Fruit fly (Drosophila melanogaster): Measurements from ENCODE around the gene CG10710.

The CG10710 gene

DNA sequence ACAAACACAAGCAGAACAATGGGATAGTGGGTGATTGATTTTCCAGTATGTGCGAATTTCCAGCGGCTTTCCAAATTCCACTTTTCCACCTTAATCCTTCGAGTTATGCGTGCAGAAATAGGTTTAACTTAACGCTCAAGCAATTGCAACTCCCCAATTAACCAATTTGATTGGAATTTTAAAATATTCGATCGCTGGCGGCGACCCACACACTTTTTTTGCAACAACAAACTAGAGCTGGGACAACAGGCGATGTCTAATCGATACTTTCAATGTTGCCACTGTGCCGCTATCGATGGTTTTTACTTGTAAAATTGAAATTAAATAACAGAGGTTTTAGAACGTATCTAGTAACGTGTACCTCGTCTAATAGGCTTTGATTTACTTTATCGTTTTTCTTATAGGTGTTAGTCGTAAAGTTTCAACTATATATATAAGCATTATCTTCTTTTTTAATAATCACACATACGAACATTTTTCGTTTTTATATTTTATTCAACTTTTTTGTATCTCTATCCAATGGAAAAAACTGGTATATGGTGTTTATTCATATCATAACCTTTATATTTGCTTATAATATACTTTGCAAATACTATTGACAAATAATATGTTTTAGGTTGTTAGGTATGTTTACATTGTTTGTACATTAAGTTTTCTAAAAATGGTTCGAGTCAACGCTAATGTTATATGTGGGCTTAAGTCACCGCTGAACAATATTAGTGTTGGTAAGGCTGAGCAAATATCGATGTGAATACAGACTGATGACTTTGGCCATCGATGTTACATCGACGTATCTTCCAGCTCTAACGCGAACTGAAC, 33.2 kb downstream of the CG10710 start, which contains the start of the genes Abp1 and Tgi:
Gene Abp1 (minus strand): TSS at position 240 of the 819 bp plus-strand sequence.
Gene Tgi (plus strand): TSS at position 757 of the 819 bp plus-strand sequence.
- TF ChIP-seq CG17801 (GFP tag; optimal IDR thresholded peaks at IDR 0.05; ENCODE audit: partially characterized antibody): no peak

DNA sequence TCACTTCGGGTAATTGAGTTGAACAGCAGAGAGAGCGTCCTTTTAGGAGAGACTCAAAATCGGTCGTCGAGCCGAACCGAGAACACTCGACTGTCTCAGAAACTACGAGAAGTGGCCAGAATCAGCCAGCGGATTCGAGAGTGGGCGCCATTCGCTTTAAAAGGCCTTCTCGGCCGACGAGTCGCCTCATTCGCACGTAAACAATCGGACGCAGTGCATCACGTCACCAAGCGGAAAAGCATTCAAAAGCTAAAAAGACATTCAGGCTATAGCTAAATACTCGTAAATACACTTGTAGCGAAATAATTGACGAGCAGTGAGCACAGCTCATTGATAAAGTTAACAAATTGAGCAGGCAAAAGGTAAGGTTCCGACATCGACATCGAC, 39.2 kb downstream of the CG10710 start:
- no peak for TF ChIP-seq CG17801 (GFP tag; optimal IDR thresholded peaks at IDR 0.05; ENCODE audit: partially characterized antibody)

DNA sequence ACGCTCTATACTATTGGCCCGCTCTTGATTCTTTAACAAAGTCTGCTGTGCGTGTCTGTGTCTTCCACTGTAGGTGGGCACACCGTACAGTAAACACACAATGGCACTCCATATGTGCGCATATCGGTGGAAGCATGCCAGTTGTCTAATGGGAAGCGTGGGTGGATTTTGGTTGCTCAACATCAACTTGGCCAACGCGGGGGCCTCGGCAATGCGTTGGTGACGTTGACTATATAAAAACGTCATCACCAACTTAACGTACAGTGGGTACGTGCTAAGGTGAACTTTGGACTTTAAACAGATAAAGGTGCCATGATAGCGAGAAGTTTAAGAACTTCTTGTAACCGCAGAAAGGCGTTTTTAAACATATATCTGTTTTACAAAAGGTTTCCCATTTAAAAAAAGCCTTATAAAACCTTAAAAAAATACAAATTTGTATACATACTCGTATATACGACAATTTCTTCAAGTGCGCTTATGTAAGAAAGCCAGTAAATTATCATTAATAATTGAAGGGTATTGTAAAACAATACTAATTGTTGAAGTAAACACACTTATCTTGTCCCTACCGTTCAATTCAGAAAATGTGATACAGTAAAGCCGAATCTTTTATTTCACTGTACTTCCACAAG, 39.7 kb downstream of the CG10710 start:
- TF ChIP-seq CG17801 (GFP tag; optimal IDR thresholded peaks at IDR 0.05; ENCODE audit: partially characterized antibody): peak; percentile 44

DNA sequence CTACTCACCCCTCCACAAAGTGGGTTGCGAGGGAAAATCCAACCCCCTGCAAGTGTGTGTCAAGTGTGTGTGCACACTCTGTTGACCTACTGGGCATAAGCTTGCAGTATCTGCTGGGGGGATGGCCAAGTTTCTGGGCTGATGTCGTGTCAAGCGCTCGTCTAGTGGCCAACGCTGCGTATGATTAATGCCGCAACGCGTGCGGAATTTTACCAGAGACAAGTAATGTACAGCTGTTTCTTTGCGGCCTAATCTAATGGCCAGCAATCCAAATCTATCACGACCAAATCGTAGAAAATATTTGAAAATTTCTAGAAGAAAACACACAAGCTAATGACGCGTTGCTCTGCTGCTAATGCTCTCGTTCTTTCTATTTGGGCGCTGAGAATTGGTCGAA, 40.2 kb downstream of the CG10710 start:
- no peak for TF ChIP-seq CG17801 (GFP tag; optimal IDR thresholded peaks at IDR 0.05; ENCODE audit: partially characterized antibody)

DNA sequence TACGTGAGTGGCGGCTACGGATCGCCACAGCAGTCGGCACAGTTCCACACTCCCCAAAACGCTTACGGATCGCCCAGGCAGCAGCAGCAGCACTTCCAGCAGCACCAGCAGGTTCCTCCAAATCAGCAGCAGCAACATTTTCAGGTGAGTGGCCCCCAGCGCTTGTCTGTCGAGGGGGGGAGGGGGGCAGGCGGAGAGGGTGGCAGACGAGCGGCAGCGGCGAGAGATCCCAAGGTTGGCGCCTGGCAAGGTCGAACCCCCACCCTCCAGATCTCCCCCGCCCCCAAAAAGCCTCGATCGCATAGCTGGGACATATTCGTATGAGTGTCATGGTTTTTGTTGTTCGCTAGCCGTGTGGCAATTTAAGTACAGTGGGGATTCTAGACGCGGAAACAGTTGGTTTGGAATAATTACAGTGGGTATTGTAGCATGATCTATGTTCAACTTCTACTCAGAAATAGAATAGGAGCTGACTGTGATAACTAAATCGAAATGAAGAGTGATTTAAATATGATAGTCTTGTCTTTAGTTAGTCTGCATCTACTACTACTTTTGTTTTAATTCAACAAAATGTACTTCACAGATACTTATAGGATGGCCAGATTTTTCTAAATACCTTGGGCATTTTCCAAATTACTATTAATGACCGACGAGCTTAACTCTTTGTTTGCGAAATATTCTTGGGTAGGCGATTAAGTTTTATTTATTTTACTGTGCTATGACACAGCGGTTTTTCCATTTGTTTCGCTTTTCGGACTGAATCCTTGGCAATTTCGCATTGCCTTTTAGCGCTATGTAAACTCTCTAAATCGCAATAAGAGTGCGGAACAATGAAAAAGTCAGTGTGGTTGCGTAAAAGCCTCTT, 40.8 kb downstream of the CG10710 start:
- TF ChIP-seq CG17801 (GFP tag; optimal IDR thresholded peaks at IDR 0.05; ENCODE audit: partially characterized antibody): no peak

DNA sequence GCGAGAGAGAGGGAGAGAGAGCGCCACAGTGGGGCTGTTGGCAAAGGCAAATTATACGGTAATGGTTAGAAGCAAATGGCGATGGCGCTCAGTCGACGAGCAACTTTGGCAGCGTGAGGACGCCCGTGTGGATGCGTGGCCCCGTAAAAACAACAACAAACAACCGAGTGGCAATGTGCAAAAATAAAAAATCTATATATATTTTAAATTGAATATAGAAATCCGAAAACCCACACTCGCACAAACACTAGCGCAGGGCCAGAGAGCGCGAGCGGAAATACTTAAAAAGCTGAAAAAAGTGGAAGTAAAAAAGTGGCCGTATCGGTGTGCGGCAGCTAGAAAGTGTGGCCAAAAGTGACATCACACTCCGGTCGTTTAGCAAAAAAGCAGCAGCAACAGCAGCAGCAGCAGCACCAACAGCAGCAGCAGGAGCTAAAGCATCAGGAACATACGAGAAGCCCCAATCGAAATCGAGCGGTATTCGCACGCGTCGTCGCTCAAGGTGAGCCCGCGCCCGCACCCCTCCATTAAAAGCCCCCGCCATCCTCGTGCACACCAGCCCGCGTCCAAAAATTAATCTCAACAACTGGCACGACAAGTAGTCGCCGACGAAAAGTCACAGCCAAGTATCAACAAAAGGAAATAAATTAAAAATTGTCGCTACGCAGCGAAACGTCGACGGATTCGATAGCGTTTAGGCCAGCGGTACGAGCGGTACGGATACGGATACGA, 41.8 kb downstream of the CG10710 start, which contains the start of gene stv:
Gene stv (plus strand): TSS at position 89 of the 732 bp plus-strand sequence.
- no peak for TF ChIP-seq CG17801 (GFP tag; optimal IDR thresholded peaks at IDR 0.05; ENCODE audit: partially characterized antibody)

DNA sequence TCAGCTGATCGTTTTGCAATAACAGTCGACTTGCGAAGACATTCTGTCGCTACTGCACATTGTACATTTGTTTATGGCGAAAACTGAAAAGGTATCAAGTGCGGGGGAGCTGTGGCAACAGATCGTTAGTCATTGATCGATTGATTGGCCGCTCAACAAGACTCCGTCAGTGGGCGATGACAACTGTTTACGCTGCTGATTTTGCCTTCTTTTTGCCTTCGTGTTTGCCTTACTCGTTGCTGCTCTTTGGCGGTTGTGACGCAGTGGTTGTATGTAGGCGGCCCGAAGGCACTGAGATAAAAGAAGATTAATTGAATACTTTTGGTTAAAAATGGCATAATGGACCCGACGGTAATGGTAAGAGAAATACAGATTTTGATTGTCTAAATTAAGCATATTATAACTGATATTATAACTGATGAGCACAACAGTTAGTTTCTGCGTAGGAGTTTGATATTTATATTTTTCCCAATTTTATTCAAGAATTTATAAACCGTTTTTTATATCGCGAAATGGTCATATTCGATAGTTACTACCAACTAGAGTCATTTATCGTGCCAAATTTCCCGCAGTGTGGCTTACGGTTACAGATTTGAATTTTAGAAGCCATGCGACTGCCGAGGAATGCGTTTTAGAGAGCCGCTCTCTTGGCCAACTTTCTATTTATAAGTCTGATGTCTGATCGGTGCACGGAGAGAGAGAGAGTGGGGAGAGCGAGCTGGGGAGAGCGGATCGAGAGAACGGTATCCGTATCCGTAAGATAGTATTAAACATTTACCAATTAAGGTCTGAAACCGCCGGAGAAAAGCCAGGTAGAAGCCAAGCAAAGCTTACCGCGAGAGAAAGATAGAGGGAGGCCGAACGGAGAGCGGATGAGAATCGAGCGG, 42.6 kb downstream of the CG10710 start:
- peak; percentile 25 for TF ChIP-seq CG17801 (GFP tag; optimal IDR thresholded peaks at IDR 0.05; ENCODE audit: partially characterized antibody)

DNA sequence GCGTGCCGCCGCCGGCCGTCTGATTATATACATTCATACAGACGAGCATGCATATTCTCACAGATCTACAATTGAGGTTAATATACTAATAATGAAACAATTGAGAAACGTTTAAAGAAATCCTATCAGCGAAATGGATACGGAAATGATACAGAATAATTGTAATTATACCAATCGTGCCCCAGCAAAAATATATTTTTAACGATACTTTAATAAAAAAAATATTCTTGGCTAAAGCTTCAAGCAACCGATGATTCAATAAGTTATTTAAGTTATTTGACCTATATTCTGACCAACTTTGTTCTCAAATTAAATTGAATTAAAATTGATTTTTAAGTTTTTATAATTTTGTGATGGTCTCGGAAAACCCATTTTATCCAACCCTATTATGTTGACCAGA, 43.3 kb downstream of the CG10710 start:
- TF ChIP-seq CG17801 (GFP tag; optimal IDR thresholded peaks at IDR 0.05; ENCODE audit: partially characterized antibody): peak; percentile 46

DNA sequence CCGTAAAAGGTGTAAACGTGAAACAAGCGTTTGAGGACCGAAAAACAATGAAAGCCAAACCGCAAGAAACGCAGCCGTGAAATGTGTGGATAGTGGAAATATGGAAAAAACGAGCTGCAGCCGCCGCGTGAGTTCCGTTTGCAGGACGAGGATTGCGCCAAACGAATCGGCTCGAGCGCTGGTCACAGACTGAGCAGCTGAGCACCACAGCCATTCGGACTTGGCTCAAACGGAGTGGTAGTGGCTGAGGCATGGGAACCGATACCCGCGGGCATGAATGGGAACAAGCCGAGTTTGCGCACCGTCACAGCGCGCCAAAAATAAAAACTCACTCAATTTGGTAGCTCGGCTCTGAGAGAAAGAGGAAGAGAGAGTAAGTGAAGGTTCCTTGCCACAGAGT, 44.8 kb downstream of the CG10710 start, which contains the start of gene CG10089:
Gene CG10089 (minus strand): TSS at position 181 of the 400 bp plus-strand sequence.
- no peak for TF ChIP-seq CG17801 (GFP tag; optimal IDR thresholded peaks at IDR 0.05; ENCODE audit: partially characterized antibody)

Data from ovary, adult (tissue).